Worm (Caenorhabditis elegans) whole organism, young adult: ENCODE results near the gene fip-2.

ENCODE experiments used
- lsl-1 ChIP-seq: fragments of 200-800 bp; sonication (Bioruptor generic); optimal IDR thresholded peaks from 2 replicates; lab custom pipeline; 2018; ENCODE audit warnings: mild to moderate bottlenecking, missing genetic modification characterization, moderate library complexity, missing compliant biosample characterization
- pha-4 ChIP-seq: fragments of 150-350 bp; sonication (generic microtip); optimal IDR thresholded peaks from 2 replicates; lab custom pipeline; 2014; ENCODE audit warnings: missing biosample characterization, missing genetic modification reagents, missing genetic modification characterization
- rpc-1 ChIP-seq, 2 experiments: fragments of 150-350 bp in 1 of 2; sonication (generic microtip) in 1 of 2; optimal IDR thresholded peaks; 2 replicates each; lab custom pipeline; 2014 to 2018; ENCODE audit warnings: missing biosample characterization in 1 of 2, missing genetic modification characterization in 1 of 2, missing genetic modification reagents in 1 of 2, missing genotype in 1 of 2

DNA sequence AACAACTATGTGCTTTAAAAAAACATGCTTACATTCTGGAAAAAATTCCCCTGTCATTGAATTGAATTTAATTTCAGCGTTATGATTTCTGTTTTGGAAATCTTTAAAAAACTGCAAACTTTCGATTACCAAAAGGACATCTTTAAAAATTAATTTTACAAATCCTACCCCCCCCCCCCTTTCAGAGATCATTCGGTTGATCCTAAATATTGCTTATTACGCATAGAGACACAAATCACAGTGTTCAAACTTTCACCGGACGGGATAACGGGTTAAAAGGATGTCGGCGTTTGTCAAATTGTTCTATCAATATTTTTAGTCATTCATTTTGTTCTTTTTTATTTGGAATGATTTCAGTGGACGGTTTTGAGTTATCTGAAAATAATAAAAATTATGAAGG is 34.5 kb upstream of the fip-2 start, which contains the start of gene C25E10.4:
- TF ChIP-seq rpc-1 (optimal IDR thresholded peaks at IDR 0.05; lab: Kevin White, UChicago) = no peak
- TF ChIP-seq rpc-1 (tag; optimal IDR thresholded peaks at IDR 0.05; lab: Kevin White, UChicago) = no peak
- TF ChIP-seq lsl-1 (GFP tag; lab: Kevin White, UChicago) = no peak
- TF ChIP-seq pha-4 (tag; lab: Kevin White, UChicago) = no peak
